Fruit fly (Drosophila melanogaster) whole organism, embryonic: Measurements from ENCODE around the gene CG5835.

Source experiments
- Ada2b ChIP-seq: fragments of 200-800 bp; sonication (Bioruptor generic); IDR thresholded peaks from 2 replicates; pipeline ENCODE4 v1.3.6; 2022; ENCODE audit warnings: missing biosample characterization, missing genetic modification characterization
- Atf6 ChIP-seq: fragments of 200-800 bp; sonication (Bioruptor generic); IDR thresholded peaks from 2 replicates; pipeline ENCODE4 v1.3.6; 2022; ENCODE audit warnings: missing biosample characterization, missing genetic modification characterization
- CG10462 ChIP-seq: fragments of 200-800 bp; sonication (Bioruptor generic); optimal IDR thresholded peaks from 2 replicates; lab custom pipeline; 2016; ENCODE audit warnings: missing biosample characterization, missing genetic modification characterization
- CG10959 ChIP-seq: fragments of 200-800 bp; sonication (Bioruptor generic); IDR thresholded peaks from 2 replicates; pipeline ENCODE4 v1.3.6; 2022; ENCODE audit warnings: missing biosample characterization, missing genetic modification characterization
- CG12299 ChIP-seq: fragments of 200-800 bp; sonication (Bioruptor generic); optimal IDR thresholded peaks from 2 replicates; lab custom pipeline; 2018; ENCODE audit warnings: missing biosample characterization, mild to moderate bottlenecking, missing genetic modification characterization
- CG12659 ChIP-seq: fragments of 200-800 bp; sonication (Bioruptor generic); optimal IDR thresholded peaks from 3 replicates; lab custom pipeline; 2017; ENCODE audit warnings: mild to moderate bottlenecking, missing biosample characterization, missing genetic modification reagents, missing genetic modification characterization
- CG15514 ChIP-seq: fragments of 200-800 bp; sonication (Bioruptor generic); optimal IDR thresholded peaks from 3 replicates; lab custom pipeline; 2017; ENCODE audit warnings: missing biosample characterization, missing genetic modification characterization, mild to moderate bottlenecking, moderate library complexity, missing genetic modification reagents
- CG17328 ChIP-seq: fragments of 200-800 bp; sonication (Bioruptor generic); IDR thresholded peaks from 2 replicates; pipeline ENCODE4 v1.3.6; 2022; ENCODE audit warnings: missing biosample characterization, missing genetic modification characterization
- CG17385 ChIP-seq: fragments of 200-800 bp; sonication (Bioruptor generic); optimal IDR thresholded peaks from 3 replicates; lab custom pipeline; 2018; ENCODE audit warnings: missing biosample characterization, mild to moderate bottlenecking, missing genetic modification characterization
- CG33557 ChIP-seq: fragments of 200-800 bp; sonication (Bioruptor generic); optimal IDR thresholded peaks from 2 replicates; lab custom pipeline; 2019; ENCODE audit warnings: missing biosample characterization, mild to moderate bottlenecking, missing genetic modification characterization, moderate library complexity
- CG34422 ChIP-seq: fragments of 200-800 bp; sonication (Bioruptor generic); IDR thresholded peaks from 3 replicates; pipeline ENCODE4 v1.3.6; 2022; ENCODE audit warnings: missing biosample characterization, missing genetic modification characterization
- CG4820 ChIP-seq: fragments of 200-800 bp; sonication (Bioruptor generic); optimal IDR thresholded peaks from 3 replicates; lab custom pipeline; 2016; ENCODE audit warnings: missing biosample characterization, missing genetic modification characterization
- CG8359 ChIP-seq: fragments of 200-800 bp; sonication (Bioruptor generic); optimal IDR thresholded peaks from 2 replicates; lab custom pipeline; 2017; ENCODE audit warnings: missing biosample characterization, mild to moderate bottlenecking, missing genetic modification characterization, borderline replicate concordance
- CG8924 ChIP-seq: fragments of 200-800 bp; optimal IDR thresholded peaks from 3 replicates; lab custom pipeline; 2019; ENCODE audit warnings: missing biosample characterization, mild to moderate bottlenecking, missing genetic modification characterization, moderate library complexity
- D19A ChIP-seq: fragments of 200-800 bp; optimal IDR thresholded peaks from 3 replicates; lab custom pipeline; 2019; ENCODE audit warnings: missing biosample characterization, mild to moderate bottlenecking, missing genetic modification characterization, moderate library complexity
- Dek ChIP-seq: fragments of 200-800 bp; sonication (Bioruptor generic); optimal IDR thresholded peaks from 3 replicates; lab custom pipeline; 2019; ENCODE audit warnings: missing biosample characterization, mild to moderate bottlenecking, missing genetic modification characterization, moderate library complexity
- Doc3 ChIP-seq: fragments of 200-800 bp; sonication (Bioruptor generic); IDR thresholded peaks from 3 replicates; pipeline ENCODE4 v1.3.6; 2022; ENCODE audit warnings: missing biosample characterization, missing genetic modification characterization; ENCODE audit not compliant: partially characterized antibody
- Ets65A ChIP-seq: fragments of 200-800 bp; sonication (Bioruptor generic); peaks from one replicate; lab custom pipeline; 2016; ENCODE audit warnings: missing biosample characterization, missing genetic modification characterization
- HLH3B ChIP-seq: fragments of 200-800 bp; sonication (Bioruptor generic); IDR thresholded peaks from 2 replicates; pipeline ENCODE4 v1.3.6; 2022; ENCODE audit warnings: missing biosample characterization, missing genetic modification characterization
- Optix ChIP-seq: fragments of 200-800 bp; sonication (Bioruptor generic); IDR thresholded peaks from 3 replicates; pipeline ENCODE4 v1.3.6; 2022; ENCODE audit warnings: missing biosample characterization, missing genetic modification characterization
- Vsx1 ChIP-seq: fragments of 200-800 bp; sonication (Bioruptor generic); optimal IDR thresholded peaks from 2 replicates; lab custom pipeline; 2017; ENCODE audit warnings: missing biosample characterization, mild to moderate bottlenecking, missing genetic modification characterization, missing genetic modification reagents
- abd-A ChIP-seq: fragments of 200-800 bp; sonication (Bioruptor generic); optimal IDR thresholded peaks from 3 replicates; lab custom pipeline; 2019; ENCODE audit warnings: missing biosample characterization, mild to moderate bottlenecking, missing genetic modification characterization, moderate library complexity
- al ChIP-seq: fragments of 200-800 bp; sonication (Bioruptor generic); IDR thresholded peaks from 2 replicates; pipeline ENCODE4 v1.3.6; 2022; ENCODE audit warnings: missing biosample characterization, missing genetic modification characterization
- ato ChIP-seq: fragments of 200-800 bp; sonication (Bioruptor generic); IDR thresholded peaks from 2 replicates; pipeline ENCODE4 v1.3.6; 2022; ENCODE audit warnings: missing biosample characterization, missing genetic modification characterization; ENCODE audit not compliant: partially characterized antibody
- bbx ChIP-seq: fragments of 200-800 bp; sonication (Bioruptor generic); IDR thresholded peaks from 2 replicates; pipeline ENCODE4 v1.3.6; 2022; ENCODE audit warnings: missing biosample characterization, missing genetic modification characterization; ENCODE audit not compliant: partially characterized antibody
- caup ChIP-seq: fragments of 200-800 bp; sonication (Bioruptor generic); optimal IDR thresholded peaks from 3 replicates; lab custom pipeline; 2017; ENCODE audit warnings: missing biosample characterization, mild to moderate bottlenecking, missing genetic modification characterization, moderate library complexity; ENCODE audit not compliant: severe bottlenecking
- chm ChIP-seq: fragments of 200-800 bp; sonication (Bioruptor generic); IDR thresholded peaks from 2 replicates; pipeline ENCODE4 v1.3.6; 2022; ENCODE audit warnings: missing biosample characterization, missing genetic modification characterization
- chn ChIP-seq: fragments of 200-800 bp; sonication (Bioruptor generic); optimal IDR thresholded peaks from 2 replicates; lab custom pipeline; 2016; ENCODE audit warnings: missing biosample characterization, missing genetic modification characterization
- crp ChIP-seq, 2 experiments: fragments of 200-800 bp; sonication (Bioruptor generic); optimal IDR thresholded peaks; 2 replicates in 1 of 2; 3 replicates in 1 of 2; lab custom pipeline; 2017; ENCODE audit warnings: missing biosample characterization in 2 of 2, missing genetic modification characterization in 2 of 2, mild to moderate bottlenecking in 1 of 2, moderate library complexity in 1 of 2
- eve ChIP-seq, 2 experiments: fragments of >200 bp; optimal IDR thresholded peaks; 2 replicates each; lab custom pipeline; 2017; ENCODE audit warnings: missing biosample characterization in 2 of 2, missing genetic modification characterization in 2 of 2
- ewg ChIP-seq: fragments of 200-800 bp; sonication (Bioruptor generic); optimal IDR thresholded peaks from 3 replicates; lab custom pipeline; 2017; ENCODE audit warnings: mild to moderate bottlenecking, missing biosample characterization, missing genetic modification reagents, missing genetic modification characterization
- fd102C ChIP-seq: fragments of 200-800 bp; sonication (Bioruptor generic); optimal IDR thresholded peaks from 2 replicates; lab custom pipeline; 2018; ENCODE audit warnings: missing biosample characterization, mild to moderate bottlenecking, missing genetic modification characterization, moderate library complexity
- fru ChIP-seq: fragments of >200 bp; optimal IDR thresholded peaks from 2 replicates; lab custom pipeline; 2017
- gcm ChIP-seq: fragments of 200-800 bp; sonication (Bioruptor generic); optimal IDR thresholded peaks from 2 replicates; lab custom pipeline; 2019; ENCODE audit warnings: missing biosample characterization, mild to moderate bottlenecking, missing genetic modification characterization, moderate library complexity
- hb ChIP-seq: fragments of 200-800 bp; sonication (Bioruptor generic); IDR thresholded peaks from 3 replicates; pipeline ENCODE4 v1.3.6; 2022; ENCODE audit warnings: missing biosample characterization, missing genetic modification characterization; ENCODE audit not compliant: partially characterized antibody
- inv ChIP-seq: fragments of 200-800 bp; sonication (Bioruptor generic); IDR thresholded peaks from 2 replicates; pipeline ENCODE4 v1.3.6; 2022; ENCODE audit warnings: missing biosample characterization, missing genetic modification characterization; ENCODE audit not compliant: partially characterized antibody
- nerfin-1 ChIP-seq: fragments of 200-800 bp; sonication (Bioruptor generic); optimal IDR thresholded peaks from 3 replicates; lab custom pipeline; 2019; ENCODE audit warnings: missing biosample characterization, mild to moderate bottlenecking, missing genetic modification characterization, moderate library complexity
- nmo ChIP-seq: fragments of 200-800 bp; sonication (Bioruptor generic); optimal IDR thresholded peaks from 2 replicates; lab custom pipeline; 2018; ENCODE audit warnings: missing biosample characterization, mild to moderate bottlenecking, missing genetic modification characterization, moderate library complexity
- pnt ChIP-seq: fragments of 200-800 bp; sonication (Bioruptor generic); optimal IDR thresholded peaks from 3 replicates; lab custom pipeline; 2016; ENCODE audit warnings: missing biosample characterization, missing genetic modification characterization
- prd ChIP-seq, 3 experiments: fragments of >200 bp in 2 of 3; fragments of 200-800 bp in 1 of 3; sonication (Bioruptor generic) in 1 of 3; optimal IDR thresholded peaks in 2 of 3; IDR thresholded peaks in 1 of 3; 2 replicates in 2 of 3; 3 replicates in 1 of 3; pipeline versions ENCODE4 v1.3.6 to Lab custom; 2017 to 2022; ENCODE audit warnings: missing biosample characterization in 1 of 3, missing genetic modification characterization in 1 of 3
- pros ChIP-seq: fragments of 200-800 bp; sonication (Bioruptor generic); optimal IDR thresholded peaks from 3 replicates; lab custom pipeline; 2019; ENCODE audit warnings: missing biosample characterization, mild to moderate bottlenecking, missing genetic modification characterization, moderate library complexity
- pum ChIP-seq: fragments of 200-800 bp; sonication (Bioruptor generic); optimal IDR thresholded peaks from 2 replicates; lab custom pipeline; 2016; ENCODE audit warnings: missing biosample characterization, missing genetic modification characterization
- slp2 ChIP-seq: fragments of 200-800 bp; sonication (Bioruptor generic); optimal IDR thresholded peaks from 2 replicates; lab custom pipeline; 2016; ENCODE audit warnings: missing biosample characterization, missing genetic modification characterization
- sna ChIP-seq: fragments of 200-800 bp; sonication (Bioruptor generic); IDR thresholded peaks from 2 replicates; pipeline ENCODE4 v1.3.6; 2022; ENCODE audit warnings: missing biosample characterization, missing genetic modification characterization; ENCODE audit not compliant: partially characterized antibody
- ssp ChIP-seq: fragments of 200-800 bp; sonication (Bioruptor generic); IDR thresholded peaks from 2 replicates; pipeline ENCODE4 v1.3.6; 2022; ENCODE audit warnings: missing biosample characterization, missing genetic modification characterization
- unc-4 ChIP-seq: fragments of 200-800 bp; sonication (Bioruptor generic); IDR thresholded peaks from 2 replicates; pipeline ENCODE4 v1.3.6; 2022; ENCODE audit warnings: missing biosample characterization, missing genetic modification characterization; ENCODE audit not compliant: partially characterized antibody
- vfl ChIP-seq: fragments of 200-800 bp; sonication (Bioruptor generic); optimal IDR thresholded peaks from 2 replicates; lab custom pipeline; 2016; ENCODE audit warnings: missing biosample characterization, missing genetic modification characterization
- vvl ChIP-seq: fragments of 200-800 bp; sonication (Bioruptor generic); IDR thresholded peaks from 2 replicates; pipeline ENCODE4 v1.3.6; 2022; ENCODE audit warnings: missing biosample characterization, missing genetic modification characterization
- zf30C ChIP-seq: fragments of 200-800 bp; sonication (Bioruptor generic); optimal IDR thresholded peaks from 3 replicates; lab custom pipeline; 2018; ENCODE audit warnings: missing biosample characterization, mild to moderate bottlenecking, missing genetic modification characterization
- zfh1 ChIP-seq: fragments of 200-800 bp; sonication (Bioruptor generic); IDR thresholded peaks from 3 replicates; pipeline ENCODE4 v1.3.6; 2022; ENCODE audit warnings: missing biosample characterization, missing genetic modification characterization

CG5835 gene

dm6 chr3R:19108126-19108525, 45.4 kb downstream of the CG5835 start (continued):
- TF ChIP-seq Dek (no peak), fd102C (no peak), unc-4 (GFP tag; lab: Robert Waterston, UW) (no peak), ewg (GFP tag; lab: Kevin White, UChicago) (no peak), abd-A (tag; lab: Kevin White, UChicago) (no peak), Optix (GFP tag; lab: Robert Waterston, UW) (no peak), CG15514 (GFP tag; lab: Kevin White, UChicago) (no peak), CG10462 (GFP tag; lab: Kevin White, UChicago) (no peak), zfh1 (peak; percentile 60; the same call in 2 of the 3 replicates), gcm (GFP tag; lab: Kevin White, UChicago) (peak; percentile 11), sna (GFP tag; lab: Robert Waterston, UW) (no peak), CG17328 (GFP tag; lab: Robert Waterston, UW) (0 out of 2 replicates have a peak, but pooled peaks have one; percentile 39), zf30C (GFP tag; lab: Kevin White, UChicago) (peak; percentile 16), Ets65A (peak; percentile 19), bbx (GFP tag; lab: Robert Waterston, UW) (no peak), prd (optimal IDR thresholded peaks at IDR 0.05; lab: Kevin White, UChicago) (no peak), prd (GFP tag; IDR thresholded peaks at IDR 0.05; lab: Robert Waterston, UW) (no peak), Atf6 (GFP tag; lab: Robert Waterston, UW) (no peak), eve (GFP tag; optimal IDR thresholded peaks at IDR 0.05; lab: Kevin White, UChicago) (peak in 1 of 2 experiments; percentile 78), chn (GFP tag; lab: Kevin White, UChicago) (peak; percentile 32), nerfin-1 (tag; lab: Kevin White, UChicago) (no peak), CG4820 (GFP tag; lab: Kevin White, UChicago) (no peak), hb (GFP tag; lab: Robert Waterston, UW) (no peak), Vsx1 (no peak), vfl (GFP tag; lab: Kevin White, UChicago) (no peak), caup (GFP tag; lab: Kevin White, UChicago) (no peak), fru (no peak), nmo (GFP tag; lab: Kevin White, UChicago) (peak; percentile 26), CG12299 (no peak), HLH3B (GFP tag; lab: Robert Waterston, UW) (0 out of 2 replicates have a peak, but pooled peaks have one; percentile 19), pum (GFP tag; lab: Kevin White, UChicago) (no peak), pnt (GFP tag; lab: Kevin White, UChicago) (peak; percentile 13), Doc3 (no peak), CG10959 (GFP tag; lab: Robert Waterston, UW) (no peak), vvl (GFP tag; lab: Robert Waterston, UW) (peak; percentile 40; the same call in 1 of the 2 replicates), Ada2b (GFP tag; lab: Robert Waterston, UW) (no peak), D19A (tag; lab: Kevin White, UChicago) (peak; percentile 43), CG8359 (GFP tag; lab: Kevin White, UChicago) (no peak), inv (no peak), CG17385 (GFP tag; lab: Kevin White, UChicago) (no peak), crp (GFP tag; optimal IDR thresholded peaks at IDR 0.05; lab: Kevin White, UChicago) (no peak), ato (no peak), CG12659 (no peak), pros (no peak), slp2 (no peak), CG34422 (GFP tag; lab: Robert Waterston, UW) (no peak), CG33557 (no peak), ssp (no peak), chm (GFP tag; lab: Robert Waterston, UW) (peak; percentile 60), CG8924 (tag; lab: Kevin White, UChicago) (no peak), al (GFP tag; lab: Robert Waterston, UW) (no peak)
